Fruit fly (Drosophila melanogaster) whole organism, embryonic: ENCODE measurements around the gene CG12024.

Experiments used
- Atf3 ChIP-seq: fragments of 200-800 bp; sonication (Bioruptor generic); optimal IDR thresholded peaks from 3 replicates; lab custom pipeline; 2016; ENCODE audit warnings: missing biosample characterization, missing genetic modification characterization
- C15 ChIP-seq: fragments of 200-800 bp; sonication (Bioruptor generic); IDR thresholded peaks from 3 replicates; pipeline ENCODE4 v1.3.6; 2022; ENCODE audit warnings: missing biosample characterization, missing genetic modification characterization
- CG12155 ChIP-seq: fragments of 200-800 bp; sonication (Bioruptor generic); optimal IDR thresholded peaks from 3 replicates; lab custom pipeline; 2016; ENCODE audit warnings: missing biosample characterization, missing genetic modification characterization
- CG12942 ChIP-seq: fragments of 200-800 bp; sonication (Bioruptor generic); optimal IDR thresholded peaks from 3 replicates; lab custom pipeline; 2016; ENCODE audit warnings: missing biosample characterization, missing genetic modification characterization
- CG13287 ChIP-seq: fragments of 200-800 bp; sonication (Bioruptor generic); IDR thresholded peaks from 2 replicates; pipeline ENCODE4 v1.3.6; 2022; ENCODE audit warnings: missing biosample characterization, missing genetic modification characterization; ENCODE audit not compliant: partially characterized antibody
- CG15601 ChIP-seq: fragments of 200-800 bp; sonication (Bioruptor generic); optimal IDR thresholded peaks from 3 replicates; lab custom pipeline; 2019; ENCODE audit warnings: missing biosample characterization, mild to moderate bottlenecking, missing genetic modification characterization, moderate library complexity
- CG16813 ChIP-seq: fragments of 200-800 bp; sonication (Bioruptor generic); IDR thresholded peaks from 3 replicates; pipeline ENCODE4 v1.3.6; 2022; ENCODE audit warnings: missing biosample characterization, missing genetic modification characterization; ENCODE audit not compliant: partially characterized antibody
- CG17186 ChIP-seq: fragments of 200-800 bp; sonication (Bioruptor generic); optimal IDR thresholded peaks from 3 replicates; lab custom pipeline; 2017; ENCODE audit warnings: missing biosample characterization, missing genetic modification reagents, missing genetic modification characterization
- CG17359 ChIP-seq: fragments of 200-800 bp; sonication (Bioruptor generic); optimal IDR thresholded peaks from 3 replicates; lab custom pipeline; 2018; ENCODE audit warnings: missing biosample characterization, mild to moderate bottlenecking, missing genetic modification characterization, moderate library complexity
- CG17912 ChIP-seq: fragments of 200-800 bp; sonication (Bioruptor generic); optimal IDR thresholded peaks from 2 replicates; lab custom pipeline; 2018; ENCODE audit warnings: missing biosample characterization, mild to moderate bottlenecking, missing genetic modification characterization
- CG1792 ChIP-seq: fragments of 200-800 bp; sonication (Bioruptor generic); optimal IDR thresholded peaks from 2 replicates; lab custom pipeline; 2016; ENCODE audit warnings: missing biosample characterization, missing genetic modification characterization
- CG2875 ChIP-seq: fragments of 200-800 bp; sonication (Bioruptor generic); optimal IDR thresholded peaks from 2 replicates; lab custom pipeline; 2017; ENCODE audit warnings: missing biosample characterization, mild to moderate bottlenecking, missing genetic modification characterization, missing genetic modification reagents
- CG33557 ChIP-seq: fragments of 200-800 bp; sonication (Bioruptor generic); optimal IDR thresholded peaks from 2 replicates; lab custom pipeline; 2019; ENCODE audit warnings: missing biosample characterization, mild to moderate bottlenecking, missing genetic modification characterization, moderate library complexity
- CG3838 ChIP-seq: fragments of 200-800 bp; sonication (Bioruptor generic); optimal IDR thresholded peaks from 3 replicates; lab custom pipeline; 2016; ENCODE audit warnings: missing biosample characterization, missing genetic modification characterization
- CG43689 ChIP-seq: fragments of 200-800 bp; sonication (Bioruptor generic); IDR thresholded peaks from 2 replicates; pipeline ENCODE4 v1.3.6; 2022; ENCODE audit warnings: missing biosample characterization, missing genetic modification characterization
- CG5953 ChIP-seq: fragments of 200-800 bp; sonication (Bioruptor generic); IDR thresholded peaks from 2 replicates; pipeline ENCODE4 v1.3.6; 2022; ENCODE audit warnings: missing biosample characterization, missing genetic modification characterization
- CG6854 ChIP-seq: fragments of 200-800 bp; sonication (Bioruptor generic); optimal IDR thresholded peaks from 3 replicates; lab custom pipeline; 2017; ENCODE audit warnings: missing biosample characterization, mild to moderate bottlenecking, missing genetic modification characterization
- CG7357 ChIP-seq: fragments of 200-800 bp; sonication (Bioruptor generic); IDR thresholded peaks from 3 replicates; pipeline ENCODE4 v1.3.6; 2022; ENCODE audit warnings: missing biosample characterization, missing genetic modification characterization
- CG7556 ChIP-seq: fragments of 200-800 bp; sonication (Bioruptor generic); optimal IDR thresholded peaks from 2 replicates; lab custom pipeline; 2017; ENCODE audit warnings: missing biosample characterization, mild to moderate bottlenecking, missing genetic modification characterization
- D ChIP-seq, 2 experiments: fragments of 200-800 bp in 1 of 2; fragments of >200 bp in 1 of 2; sonication (Bioruptor generic) in 1 of 2; optimal IDR thresholded peaks; 2 replicates in 1 of 2; 3 replicates in 1 of 2; lab custom pipeline; 2017; ENCODE audit warnings: mild to moderate bottlenecking in 1 of 2, missing biosample characterization in 1 of 2, missing genetic modification characterization in 1 of 2, missing genetic modification reagents in 1 of 2
- Dad ChIP-seq: fragments of 200-800 bp; sonication (Bioruptor generic); optimal IDR thresholded peaks from 3 replicates; lab custom pipeline; 2016; ENCODE audit warnings: missing biosample characterization, missing genetic modification characterization
- Dip3 ChIP-seq: fragments of 200-800 bp; sonication (Bioruptor generic); optimal IDR thresholded peaks from 3 replicates; lab custom pipeline; 2016; ENCODE audit warnings: missing biosample characterization, missing genetic modification characterization
- HmgD ChIP-seq: fragments of 200-800 bp; sonication (Bioruptor generic); optimal IDR thresholded peaks from 3 replicates; lab custom pipeline; 2016; ENCODE audit warnings: missing biosample characterization, missing genetic modification characterization
- NFAT ChIP-seq: fragments of 200-800 bp; sonication (Bioruptor generic); IDR thresholded peaks from 2 replicates; pipeline ENCODE4 v1.3.6; 2022; ENCODE audit warnings: missing biosample characterization, missing genetic modification characterization
- Oaz ChIP-seq: fragments of 200-800 bp; sonication (Bioruptor generic); IDR thresholded peaks from 2 replicates; pipeline ENCODE4 v1.3.6; 2022; ENCODE audit warnings: missing biosample characterization, missing genetic modification characterization
- PHDP ChIP-seq: fragments of 200-800 bp; sonication (Bioruptor generic); optimal IDR thresholded peaks from 3 replicates; lab custom pipeline; 2018; ENCODE audit warnings: missing biosample characterization, mild to moderate bottlenecking, missing genetic modification characterization, moderate library complexity
- Rfx ChIP-seq: fragments of 200-800 bp; sonication (Bioruptor generic); IDR thresholded peaks from 2 replicates; pipeline ENCODE4 v1.3.6; 2022; ENCODE audit warnings: missing biosample characterization, missing genetic modification characterization
- bcd ChIP-seq: fragments of 200-800 bp; sonication (Bioruptor generic); optimal IDR thresholded peaks from 2 replicates; lab custom pipeline; 2017; ENCODE audit warnings: missing biosample characterization, mild to moderate bottlenecking, missing genetic modification characterization
- bowl ChIP-seq: fragments of 200-800 bp; sonication (Bioruptor generic); IDR thresholded peaks from 2 replicates; pipeline ENCODE4 v1.3.6; 2022; ENCODE audit warnings: missing biosample characterization, missing genetic modification characterization
- btn ChIP-seq: fragments of 200-800 bp; sonication (Bioruptor generic); optimal IDR thresholded peaks from 2 replicates; lab custom pipeline; 2016; ENCODE audit warnings: missing biosample characterization, missing genetic modification characterization
- crc ChIP-seq: fragments of 200-800 bp; sonication (Bioruptor generic); optimal IDR thresholded peaks from 2 replicates; lab custom pipeline; 2016; ENCODE audit warnings: missing biosample characterization, missing genetic modification characterization
- cwo ChIP-seq: fragments of 200-800 bp; sonication (Bioruptor generic); optimal IDR thresholded peaks from 3 replicates; lab custom pipeline; 2017; ENCODE audit warnings: missing biosample characterization, missing genetic modification characterization, mild to moderate bottlenecking, moderate library complexity, missing genetic modification reagents
- dm ChIP-seq: fragments of 200-800 bp; sonication (Bioruptor generic); optimal IDR thresholded peaks from 3 replicates; lab custom pipeline; 2016; ENCODE audit warnings: missing biosample characterization, missing genetic modification characterization
- dmrt11E ChIP-seq: fragments of 200-800 bp; sonication (Bioruptor generic); optimal IDR thresholded peaks from 3 replicates; lab custom pipeline; 2018; ENCODE audit warnings: missing biosample characterization, mild to moderate bottlenecking, missing genetic modification characterization, moderate library complexity
- h ChIP-seq: fragments of >200 bp; optimal IDR thresholded peaks from 2 replicates; lab custom pipeline; 2017
- ham ChIP-seq: fragments of 200-800 bp; sonication (Bioruptor generic); IDR thresholded peaks from 2 replicates; pipeline ENCODE4 v1.3.6; 2022; ENCODE audit warnings: missing biosample characterization, missing genetic modification characterization
- jumu ChIP-seq: fragments of 200-800 bp; sonication (Bioruptor generic); optimal IDR thresholded peaks from 3 replicates; lab custom pipeline; 2016; ENCODE audit warnings: missing biosample characterization, missing genetic modification characterization
- lab ChIP-seq: fragments of 200-800 bp; sonication (Bioruptor generic); optimal IDR thresholded peaks from 3 replicates; lab custom pipeline; 2017; ENCODE audit warnings: missing biosample characterization, missing genetic modification characterization, mild to moderate bottlenecking, moderate library complexity, missing genetic modification reagents
- lola ChIP-seq, 3 experiments: fragments of >200 bp in 2 of 3; fragments of 200-800 bp in 1 of 3; sonication (Bioruptor generic) in 1 of 3; optimal IDR thresholded peaks; 2 replicates each; lab custom pipeline; 2017 to 2019; ENCODE audit warnings: missing biosample characterization in 3 of 3, missing genetic modification characterization in 3 of 3, mild to moderate bottlenecking in 1 of 3, moderate library complexity in 1 of 3
- luna ChIP-seq: fragments of 200-800 bp; sonication (Bioruptor generic); optimal IDR thresholded peaks from 2 replicates; lab custom pipeline; 2016; ENCODE audit warnings: missing biosample characterization, missing genetic modification characterization
- mirr ChIP-seq: fragments of 200-800 bp; sonication (Bioruptor generic); optimal IDR thresholded peaks from 3 replicates; lab custom pipeline; 2018; ENCODE audit warnings: missing biosample characterization, mild to moderate bottlenecking, missing genetic modification characterization
- nom ChIP-seq: fragments of 200-800 bp; sonication (Bioruptor generic); optimal IDR thresholded peaks from 2 replicates; lab custom pipeline; 2017; ENCODE audit warnings: missing biosample characterization, missing genetic modification characterization, mild to moderate bottlenecking, moderate library complexity, missing genetic modification reagents
- org-1 ChIP-seq: fragments of 200-800 bp; sonication (Bioruptor generic); optimal IDR thresholded peaks from 2 replicates; lab custom pipeline; 2017; ENCODE audit warnings: missing biosample characterization, missing genetic modification characterization
- pita ChIP-seq: fragments of 200-800 bp; sonication (Bioruptor generic); optimal IDR thresholded peaks from 2 replicates; lab custom pipeline; 2017; ENCODE audit warnings: missing biosample characterization, mild to moderate bottlenecking, missing genetic modification characterization
- sc ChIP-seq, 3 experiments: fragments of >200 bp in 2 of 3; fragments of 200-800 bp in 1 of 3; sonication (Bioruptor generic) in 1 of 3; optimal IDR thresholded peaks; 2 replicates in 2 of 3; 3 replicates in 1 of 3; lab custom pipeline; 2017; ENCODE audit warnings: mild to moderate bottlenecking in 1 of 3, missing biosample characterization in 1 of 3, missing genetic modification characterization in 1 of 3, missing genetic modification reagents in 1 of 3
- slbo ChIP-seq: fragments of 200-800 bp; sonication (Bioruptor generic); IDR thresholded peaks from 2 replicates; pipeline ENCODE4 v1.3.6; 2022; ENCODE audit warnings: missing biosample characterization, missing genetic modification characterization
- ssp ChIP-seq: fragments of 200-800 bp; sonication (Bioruptor generic); IDR thresholded peaks from 2 replicates; pipeline ENCODE4 v1.3.6; 2022; ENCODE audit warnings: missing biosample characterization, missing genetic modification characterization
- tgo ChIP-seq: fragments of 200-800 bp; sonication (Bioruptor generic); IDR thresholded peaks from 3 replicates; pipeline ENCODE4 v1.3.6; 2022; ENCODE audit warnings: missing biosample characterization, missing genetic modification characterization
- wor ChIP-seq: fragments of 200-800 bp; sonication (Bioruptor generic); IDR thresholded peaks from 2 replicates; pipeline ENCODE4 v1.3.6; 2022; ENCODE audit warnings: missing biosample characterization, missing genetic modification characterization
- zf30C ChIP-seq: fragments of 200-800 bp; sonication (Bioruptor generic); optimal IDR thresholded peaks from 3 replicates; lab custom pipeline; 2018; ENCODE audit warnings: missing biosample characterization, mild to moderate bottlenecking, missing genetic modification characterization

Gene CG12024

DNA sequence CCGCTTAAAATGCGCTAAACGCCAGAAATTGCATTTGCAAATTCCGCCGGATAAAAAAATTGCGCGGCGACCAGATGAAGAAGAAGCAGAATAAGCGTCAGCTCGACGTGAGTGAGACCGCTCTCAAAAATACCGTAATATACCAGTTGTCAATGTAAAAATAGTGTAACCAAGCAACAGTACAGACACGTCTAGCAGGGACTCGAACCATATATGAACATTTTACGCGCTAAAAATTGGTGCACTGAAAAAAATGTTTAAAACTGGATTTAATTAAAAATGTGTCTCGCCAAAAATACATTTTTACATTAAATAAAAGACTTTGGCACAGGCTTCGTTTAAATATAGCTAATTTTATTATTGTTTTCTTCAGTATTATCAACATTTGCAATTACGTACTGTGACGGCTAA is 19.3 kb downstream of the CG12024 start, which contains the start of gene dre4 (continued):
- TF ChIP-seq wor (no peak), CG17912 (GFP tag; lab: Kevin White, UChicago) (no peak), CG17186 (GFP tag; lab: Kevin White, UChicago) (peak; percentile 77), CG16813 (GFP tag; lab: Robert Waterston, UW) (0 out of 3 replicates have a peak, but pooled peaks have one; percentile 39), CG17359 (tag; lab: Kevin White, UChicago) (peak; percentile 75), CG33557 (GFP tag; lab: Kevin White, UChicago) (no peak), dm (GFP tag; lab: Kevin White, UChicago) (peak; percentile 66), CG7556 (peak; percentile 66), ssp (GFP tag; lab: Robert Waterston, UW) (peak; percentile 56), ham (GFP tag; lab: Robert Waterston, UW) (no peak), HmgD (GFP tag; lab: Kevin White, UChicago) (peak; percentile 68), CG1792 (peak; percentile 67), dmrt11E (tag; lab: Kevin White, UChicago) (peak; percentile 72), luna (GFP tag; lab: Kevin White, UChicago) (peak; percentile 42), CG13287 (GFP tag; lab: Robert Waterston, UW) (peak; percentile 66), zf30C (peak; percentile 95), slbo (peak; percentile 87), Atf3 (GFP tag; lab: Kevin White, UChicago) (peak; percentile 43), crc (GFP tag; lab: Kevin White, UChicago) (peak; percentile 50), D (optimal IDR thresholded peaks at IDR 0.05; lab: Kevin White, UChicago) (no peak), D (GFP tag; optimal IDR thresholded peaks at IDR 0.05; lab: Kevin White, UChicago) (peak; percentile 28), CG3838 (GFP tag; lab: Kevin White, UChicago) (peak; percentile 20), bowl (GFP tag; lab: Robert Waterston, UW) (no peak), pita (GFP tag; lab: Kevin White, UChicago) (peak; percentile 79), mirr (GFP tag; lab: Kevin White, UChicago) (no peak), Dad (GFP tag; lab: Kevin White, UChicago) (peak; percentile 72), CG6854 (GFP tag; lab: Kevin White, UChicago) (no peak), CG5953 (peak; percentile 36; the same call in 1 of the 2 replicates), bcd (GFP tag; lab: Kevin White, UChicago) (peak; percentile 74), btn (GFP tag; lab: Kevin White, UChicago) (peak; percentile 20), tgo (GFP tag; lab: Robert Waterston, UW) (peak; percentile 58; the same call in 2 of the 3 replicates), NFAT (GFP tag; lab: Robert Waterston, UW) (no peak), lola (GFP tag; optimal IDR thresholded peaks at IDR 0.05; lab: Kevin White, UChicago) (peak in 1 of 3 experiments; percentile 49), cwo (GFP tag; lab: Kevin White, UChicago) (peak; percentile 9), PHDP (peak; percentile 80), Dip3 (GFP tag; lab: Kevin White, UChicago) (peak; percentile 24), CG2875 (peak; percentile 65), org-1 (peak; percentile 42), sc (optimal IDR thresholded peaks at IDR 0.05; lab: Kevin White, UChicago) (no peak), sc (GFP tag; optimal IDR thresholded peaks at IDR 0.05; lab: Kevin White, UChicago) (peak; percentile 12), Oaz (0 out of 2 replicates have a peak, but pooled peaks have one; percentile 29), CG15601 (peak; percentile 64), Rfx (GFP tag; lab: Robert Waterston, UW) (peak; percentile 85), nom (peak; percentile 47), CG7357 (GFP tag; lab: Robert Waterston, UW) (no peak), h (lab: Kevin White, UChicago) (no peak), C15 (no peak), CG12155 (peak; percentile 68), jumu (GFP tag; lab: Kevin White, UChicago) (peak; percentile 75), CG12942 (GFP tag; lab: Kevin White, UChicago) (peak; percentile 43), lab (GFP tag; lab: Kevin White, UChicago) (peak; percentile 83), CG43689 (GFP tag; lab: Robert Waterston, UW) (peak; percentile 15; the same call in 1 of the 2 replicates)
